Worm (Caenorhabditis elegans) whole organism, L1 larva: ENCODE measurements around the gene sre-15.

Experiments
- C16A3.4 ChIP-seq: fragments of 150-350 bp; optimal IDR thresholded peaks from 2 replicates; lab custom pipeline; 2014; ENCODE audit warnings: missing biosample characterization, missing genetic modification characterization
- F16B12.6 ChIP-seq: fragments of 150-350 bp; optimal IDR thresholded peaks from 2 replicates; lab custom pipeline; 2014; ENCODE audit warnings: missing biosample characterization, missing genetic modification characterization
- Y116A8C.19 ChIP-seq: sonication (generic microtip); optimal IDR thresholded peaks from 2 replicates; lab custom pipeline; 2016; ENCODE audit warnings: missing compliant biosample characterization, missing genetic modification characterization, borderline replicate concordance
- aha-1 ChIP-seq: fragments of 150-350 bp; optimal IDR thresholded peaks from 2 replicates; lab custom pipeline; 2014; ENCODE audit warnings: missing biosample characterization, missing genetic modification characterization
- ama-1 ChIP-seq: fragments of 150-350 bp; optimal IDR thresholded peaks from 2 replicates; lab custom pipeline; 2014
- blmp-1 ChIP-seq: fragments of 150-350 bp; optimal IDR thresholded peaks from 2 replicates; lab custom pipeline; 2014; ENCODE audit warnings: missing biosample characterization, missing genetic modification characterization
- ceh-63 ChIP-seq: fragments of 200-800 bp; sonication (Bioruptor generic); optimal IDR thresholded peaks from 2 replicates; lab custom pipeline; 2018; ENCODE audit warnings: mild to moderate bottlenecking, missing genetic modification characterization, missing compliant biosample characterization
- ceh-8 ChIP-seq: fragments of 200-800 bp; sonication (Bioruptor generic); optimal IDR thresholded peaks from 2 replicates; lab custom pipeline; 2018; ENCODE audit warnings: mild to moderate bottlenecking, missing genetic modification characterization, moderate library complexity, missing compliant biosample characterization
- ces-1 ChIP-seq: fragments of 150-350 bp; optimal IDR thresholded peaks from 2 replicates; lab custom pipeline; 2014; ENCODE audit warnings: missing biosample characterization, missing genetic modification reagents, missing genetic modification characterization
- dsc-1 ChIP-seq: sonication (generic microtip); optimal IDR thresholded peaks from 2 replicates; lab custom pipeline; 2016; ENCODE audit warnings: mild to moderate bottlenecking, missing genetic modification characterization, missing compliant biosample characterization
- efl-1 ChIP-seq, 4 experiments: fragments of 150-350 bp; optimal IDR thresholded peaks in 3 of 4; peaks in 1 of 4; 1 replicate in 1 of 4; 2 replicates in 3 of 4; lab custom pipeline; 2014; ENCODE audit warnings: missing biosample characterization in 2 of 4, missing genetic modification characterization in 2 of 4, missing genetic modification reagents in 2 of 4
- efl-3 ChIP-seq: fragments of 200-800 bp; sonication (Bioruptor generic); optimal IDR thresholded peaks from 2 replicates; lab custom pipeline; 2018; ENCODE audit warnings: mild to moderate bottlenecking, missing genetic modification characterization, missing compliant biosample characterization
- egl-13 ChIP-seq: sonication (generic microtip); optimal IDR thresholded peaks from 2 replicates; lab custom pipeline; 2016; ENCODE audit warnings: missing genotype, missing genetic modification reagents, missing genetic modification characterization, missing compliant biosample characterization
- egl-27 ChIP-seq, 2 experiments: fragments of 150-350 bp in 1 of 2; sonication (generic microtip); optimal IDR thresholded peaks; 3 replicates each; lab custom pipeline; 2017 to 2018; ENCODE audit warnings: missing biosample characterization in 2 of 2, missing genetic modification characterization in 2 of 2, missing genetic modification reagents in 2 of 2
- elt-2 ChIP-seq: sonication (generic microtip); optimal IDR thresholded peaks from 2 replicates; lab custom pipeline; 2016; ENCODE audit warnings: missing genetic modification characterization, mild to moderate bottlenecking, inconsistent platforms, missing compliant biosample characterization, missing genetic modification reagents
- ets-5 ChIP-seq: fragments of 200-800 bp; sonication (Bioruptor generic); IDR thresholded peaks from 2 replicates; pipeline ENCODE4 v1.3.6; 2022; ENCODE audit warnings: missing genetic modification characterization, missing compliant biosample characterization
- fkh-8 ChIP-seq: sonication (generic microtip); optimal IDR thresholded peaks from 2 replicates; lab custom pipeline; 2016; ENCODE audit warnings: mild to moderate bottlenecking, missing genetic modification characterization, missing compliant biosample characterization
- irx-1 ChIP-seq: sonication (generic microtip); optimal IDR thresholded peaks from 2 replicates; lab custom pipeline; 2016; ENCODE audit warnings: missing genetic modification characterization, missing compliant biosample characterization
- isw-1 ChIP-seq: fragments of 200-800 bp; sonication (Bioruptor generic); IDR thresholded peaks from 2 replicates; pipeline ENCODE4 v1.3.6; 2022; ENCODE audit warnings: missing genetic modification characterization, missing compliant biosample characterization
- lin-14 ChIP-seq: fragments of 200-800 bp; sonication (Bioruptor generic); optimal IDR thresholded peaks from 2 replicates; lab custom pipeline; 2018; ENCODE audit warnings: mild to moderate bottlenecking, missing genetic modification characterization, moderate library complexity, missing compliant biosample characterization
- lin-35 ChIP-seq, 2 experiments: fragments of 150-350 bp; optimal IDR thresholded peaks; 2 replicates each; lab custom pipeline; 2014; ENCODE audit warnings: missing biosample characterization in 2 of 2, missing genetic modification characterization in 2 of 2, missing genetic modification reagents in 2 of 2
- lir-3 ChIP-seq: sonication (generic microtip); optimal IDR thresholded peaks from 2 replicates; lab custom pipeline; 2016; ENCODE audit warnings: mild to moderate bottlenecking, missing genetic modification characterization, moderate library complexity, missing compliant biosample characterization; ENCODE audit not compliant: poor library complexity
- lsy-2 ChIP-seq, 2 experiments: fragments of 150-350 bp; optimal IDR thresholded peaks; 2 replicates each; lab custom pipeline; 2014; ENCODE audit warnings: missing biosample characterization in 2 of 2, missing genetic modification characterization in 2 of 2
- mab-9 ChIP-seq: fragments of 200-800 bp; sonication (Bioruptor generic); IDR thresholded peaks from 2 replicates; pipeline ENCODE4 v1.3.6; 2022; ENCODE audit warnings: missing genetic modification reagents, missing genetic modification characterization, missing compliant biosample characterization
- nhr-11 ChIP-seq: fragments of 150-350 bp; optimal IDR thresholded peaks from 2 replicates; lab custom pipeline; 2014; ENCODE audit warnings: missing biosample characterization, missing genetic modification characterization
- nhr-19 ChIP-seq: fragments of 200-800 bp; sonication (Bioruptor generic); conservative IDR thresholded peaks from 2 replicates; pipeline ENCODE4 v1.3.6; 2022; ENCODE audit warnings: missing genetic modification characterization, missing compliant biosample characterization
- nhr-20 ChIP-seq: sonication (generic microtip); optimal IDR thresholded peaks from 2 replicates; lab custom pipeline; 2016; ENCODE audit warnings: mild to moderate bottlenecking, missing genetic modification characterization, missing compliant biosample characterization
- nhr-28 ChIP-seq: fragments of 150-350 bp; optimal IDR thresholded peaks from 2 replicates; lab custom pipeline; 2014; ENCODE audit warnings: missing biosample characterization, missing genetic modification characterization
- nhr-71 ChIP-seq: sonication (generic microtip); optimal IDR thresholded peaks from 2 replicates; lab custom pipeline; 2016; ENCODE audit warnings: mild to moderate bottlenecking, missing genetic modification characterization, moderate library complexity, missing compliant biosample characterization
- nhr-77 ChIP-seq: fragments of 150-350 bp; optimal IDR thresholded peaks from 2 replicates; lab custom pipeline; 2014; ENCODE audit warnings: missing biosample characterization, missing genetic modification characterization
- pag-3 ChIP-seq: sonication (generic microtip); optimal IDR thresholded peaks from 2 replicates; lab custom pipeline; 2017; ENCODE audit warnings: missing genetic modification characterization, mild to moderate bottlenecking, missing compliant biosample characterization, antibody characterized with exemption, borderline replicate concordance; ENCODE audit not compliant: insufficient read depth
- pqm-1 ChIP-seq: sonication (generic microtip); optimal IDR thresholded peaks from 3 replicates; lab custom pipeline; 2017; ENCODE audit warnings: missing biosample characterization, missing genetic modification characterization
- rnt-1 ChIP-seq: sonication (generic microtip); optimal IDR thresholded peaks from 2 replicates; lab custom pipeline; 2016; ENCODE audit warnings: mild to moderate bottlenecking, missing genetic modification characterization, moderate library complexity, missing compliant biosample characterization
- skn-1 ChIP-seq: fragments of 150-350 bp; optimal IDR thresholded peaks from 2 replicates; lab custom pipeline; 2014; ENCODE audit warnings: missing biosample characterization, missing genetic modification characterization
- snu-23 ChIP-seq: sonication (generic microtip); optimal IDR thresholded peaks from 2 replicates; lab custom pipeline; 2016; ENCODE audit warnings: missing genetic modification characterization, missing compliant biosample characterization
- sox-4 ChIP-seq: sonication (generic microtip); optimal IDR thresholded peaks from 2 replicates; lab custom pipeline; 2016; ENCODE audit warnings: missing genetic modification characterization, missing compliant biosample characterization
- sptf-1 ChIP-seq: fragments of 150-350 bp; optimal IDR thresholded peaks from 2 replicates; lab custom pipeline; 2014; ENCODE audit warnings: missing biosample characterization, missing genetic modification characterization
- tbx-2 ChIP-seq: sonication (generic microtip); optimal IDR thresholded peaks from 2 replicates; lab custom pipeline; 2016; ENCODE audit warnings: missing genetic modification characterization, missing compliant biosample characterization
- unc-130 ChIP-seq: fragments of 150-350 bp; optimal IDR thresholded peaks from 2 replicates; lab custom pipeline; 2017; ENCODE audit warnings: missing biosample characterization, missing genetic modification characterization, inconsistent platforms

sre-15 gene

DNA sequence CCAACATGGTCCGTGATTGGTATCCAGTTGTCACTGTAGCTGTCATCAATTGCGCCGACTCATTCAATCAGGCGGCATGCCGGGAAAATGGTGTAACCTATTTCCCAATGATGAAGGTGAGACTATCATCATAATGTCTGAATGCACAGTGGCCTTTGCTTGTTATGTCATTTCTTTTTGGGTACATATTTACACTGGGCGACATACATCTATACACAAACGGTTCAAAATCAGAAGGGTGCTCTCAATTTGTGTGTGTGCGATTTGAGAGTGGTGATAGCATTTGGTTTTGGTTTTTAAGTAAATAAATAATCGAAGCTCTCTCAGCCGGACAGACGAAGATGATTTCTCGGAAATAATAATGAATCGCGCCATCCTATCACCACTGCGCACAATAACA is 40.6 kb downstream of the sre-15 start (continued):
- TF ChIP-seq ces-1 (GFP tag; lab: Kevin White, UChicago), result no peak
- TF ChIP-seq efl-1 (optimal IDR thresholded peaks at IDR 0.05; lab: Kevin White, UChicago), result no peak
- TF ChIP-seq efl-1 (GFP tag; optimal IDR thresholded peaks at IDR 0.05 in 1 of 2; lab: Kevin White, UChicago), result peak in 1 of 2 experiments; percentile 81
- TF ChIP-seq, all 84 proteins: peak for 3

DNA sequence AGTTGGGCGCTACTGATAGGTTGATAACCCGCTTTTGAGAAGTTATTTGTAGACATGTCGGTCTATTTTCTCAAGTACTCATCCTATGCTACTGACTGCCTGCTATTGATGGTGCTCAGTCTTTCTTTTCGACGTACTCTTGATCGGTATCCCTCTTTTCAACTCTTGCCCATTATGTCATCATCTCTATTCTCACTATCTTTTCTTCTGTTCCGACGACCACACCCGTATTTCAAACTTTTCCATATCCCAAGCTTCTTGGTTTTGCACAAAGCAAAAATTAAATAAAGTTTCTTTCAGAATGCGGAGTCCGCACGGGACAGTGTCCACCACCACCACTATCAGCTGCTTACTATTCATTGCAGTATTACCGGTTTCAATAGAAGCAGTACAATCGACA is 41.7 kb downstream of the sre-15 start, which contains the start of gene F35G2.1:
TSS of gene F35G2.1 (plus strand) at position 301 of the 400 bp plus-strand sequence.
- TF ChIP-seq efl-1 (optimal IDR thresholded peaks at IDR 0.05; lab: Kevin White, UChicago) (no peak), efl-1 (GFP tag; optimal IDR thresholded peaks at IDR 0.05 in 1 of 2; lab: Kevin White, UChicago) (peak in 1 of 2 experiments; percentile 20), Y116A8C.19 (tag; lab: Kevin White, UChicago) (no peak)

DNA sequence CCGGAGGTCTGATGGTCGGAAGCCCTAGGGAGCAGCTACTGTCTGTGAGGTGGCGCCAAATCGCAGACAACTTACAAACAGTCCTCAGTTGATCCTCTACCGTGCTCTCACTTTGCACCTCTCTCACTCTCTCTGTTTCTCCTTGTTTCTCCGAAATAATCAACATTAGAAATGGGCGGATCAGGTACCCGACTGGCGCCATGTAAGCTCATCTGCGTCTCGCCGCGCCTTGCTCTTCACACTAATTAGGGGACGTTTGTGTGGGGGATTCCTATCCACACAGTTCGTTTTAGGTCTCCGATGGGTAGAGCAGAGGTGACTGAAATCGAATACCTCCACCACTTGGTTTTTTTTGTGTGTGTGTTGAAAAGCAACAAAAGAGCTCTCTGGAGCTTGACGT is 42.6 kb downstream of the sre-15 start:
- TF ChIP-seq sox-4 (tag; lab: Kevin White, UChicago) (no peak), elt-2 (tag; lab: Kevin White, UChicago) (no peak), dsc-1 (tag; lab: Kevin White, UChicago) (no peak), tbx-2 (peak; percentile 34), efl-1 (optimal IDR thresholded peaks at IDR 0.05; lab: Kevin White, UChicago) (no peak), efl-1 (GFP tag; optimal IDR thresholded peaks at IDR 0.05 in 1 of 2; lab: Kevin White, UChicago) (peak in 1 of 2 experiments; percentile 15), rnt-1 (no peak), nhr-77 (tag; lab: Kevin White, UChicago) (peak; percentile 42), lin-14 (GFP tag; lab: Kevin White, UChicago) (peak; percentile 12)
- TF ChIP-seq, all 84 proteins: peak for 4

DNA sequence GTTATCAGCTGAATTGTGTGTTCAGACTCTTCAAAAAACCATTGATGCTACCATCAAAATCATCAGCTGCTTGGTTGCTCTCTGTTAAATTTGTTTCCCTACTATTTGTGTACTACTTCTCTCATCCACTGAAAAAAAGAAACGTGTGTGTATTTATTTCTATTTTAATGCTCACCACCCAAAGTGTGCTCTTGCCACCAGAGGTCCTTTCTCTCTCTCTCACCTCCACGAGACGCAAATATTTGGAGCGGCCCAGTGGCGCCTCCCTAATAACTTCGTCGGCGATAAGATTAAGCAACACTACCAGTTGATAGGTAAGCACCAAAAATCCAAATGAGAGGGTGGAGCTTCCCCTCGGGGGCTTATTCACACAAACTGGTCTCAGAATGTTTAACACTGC is 43.8 kb downstream of the sre-15 start:
- peak; percentile 18; the same call in 1 of the 2 replicates for TF ChIP-seq nhr-19 (GFP tag; lab: Robert Waterston, UW)
- TF ChIP-seq nhr-77 (tag; lab: Kevin White, UChicago), result peak; percentile 26
- TF ChIP-seq blmp-1 (tag; lab: Kevin White, UChicago), result no peak
- no peak for TF ChIP-seq unc-130
- no peak for TF ChIP-seq efl-1 (optimal IDR thresholded peaks at IDR 0.05; lab: Kevin White, UChicago)
- TF ChIP-seq efl-1 (GFP tag; optimal IDR thresholded peaks at IDR 0.05 in 1 of 2; lab: Kevin White, UChicago), result peak in 1 of 2 experiments; percentile 19
- peak; percentile 17 for TF ChIP-seq nhr-71
- TF ChIP-seq lin-14 (GFP tag; lab: Kevin White, UChicago), result peak; percentile 20
- TF ChIP-seq lir-3 (tag; lab: Kevin White, UChicago), result no peak
- TF ChIP-seq lsy-2 (tag; optimal IDR thresholded peaks at IDR 0.05; lab: Kevin White, UChicago), result peak in 1 of 2 experiments; percentile 27
- TF ChIP-seq tbx-2, result peak; percentile 63

DNA sequence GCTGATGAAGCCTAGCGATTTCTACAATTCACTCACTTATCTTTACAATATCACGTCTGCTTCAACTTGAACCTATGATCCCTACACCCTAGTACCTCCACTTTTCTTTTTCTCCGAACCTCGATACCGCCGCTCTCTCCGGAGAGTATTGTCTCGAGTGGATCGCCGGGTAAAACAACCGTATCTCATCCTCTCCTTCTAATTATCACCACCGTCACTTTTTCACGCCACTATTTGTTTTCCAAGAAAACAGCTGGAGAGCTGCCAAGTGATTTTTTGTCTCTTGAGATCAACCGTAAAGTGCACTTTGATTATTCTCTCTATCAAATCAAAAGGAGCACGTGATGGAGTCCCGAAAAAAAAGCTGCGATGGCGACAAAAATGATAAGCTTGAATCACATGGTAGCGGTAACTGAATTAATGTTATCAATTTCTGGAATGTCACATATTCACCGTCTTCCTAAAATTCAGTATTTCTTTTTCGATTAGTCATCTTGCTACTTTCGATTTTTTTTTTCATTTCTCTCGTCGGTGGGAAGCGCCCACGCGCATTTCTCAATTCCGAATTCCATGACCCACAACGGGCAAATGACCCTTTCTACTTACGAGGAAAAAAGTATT is 45.0 kb downstream of the sre-15 start:
- TF ChIP-seq snu-23, result no peak
- no peak for TF ChIP-seq isw-1 (GFP tag; lab: Robert Waterston, UW)
- no peak; the same call in 1 of the 2 replicates for TF ChIP-seq nhr-19 (GFP tag; lab: Robert Waterston, UW)
- peak; percentile 6 for TF ChIP-seq nhr-71
- TF ChIP-seq egl-27 (tag; optimal IDR thresholded peaks at IDR 0.05; lab: Kevin White, UChicago), result peak in 1 of 2 experiments; percentile 5
- peak; percentile 73 for TF ChIP-seq blmp-1 (tag; lab: Kevin White, UChicago)
- TF ChIP-seq elt-2 (tag; lab: Kevin White, UChicago), result peak; percentile 82
- no peak for TF ChIP-seq egl-13 (tag; lab: Kevin White, UChicago)
- no peak for TF ChIP-seq nhr-20 (tag; lab: Kevin White, UChicago)
- no peak for TF ChIP-seq nhr-28 (tag; lab: Kevin White, UChicago)
- no peak for TF ChIP-seq sptf-1 (tag; lab: Kevin White, UChicago)
- TF ChIP-seq ceh-8 (GFP tag; lab: Kevin White, UChicago), result no peak
- no peak for TF ChIP-seq pqm-1 (tag; lab: Kevin White, UChicago)
- TF ChIP-seq ama-1 (lab: Kevin White, UChicago), result no peak
- TF ChIP-seq tbx-2, result peak; percentile 12
- TF ChIP-seq mab-9 (GFP tag; lab: Robert Waterston, UW), result no peak
- TF ChIP-seq dsc-1 (tag; lab: Kevin White, UChicago), result no peak
- no peak for TF ChIP-seq irx-1 (tag; lab: Kevin White, UChicago)
- TF ChIP-seq ces-1 (GFP tag; lab: Kevin White, UChicago), result no peak
- TF ChIP-seq pag-3 (tag; lab: Kevin White, UChicago), result no peak
- peak in 1 of 2 experiments; percentile 32 for TF ChIP-seq lin-35 (GFP tag; optimal IDR thresholded peaks at IDR 0.05; lab: Kevin White, UChicago)
- TF ChIP-seq unc-130, result no peak
- TF ChIP-seq aha-1 (tag; lab: Kevin White, UChicago), result no peak
- no peak for TF ChIP-seq F16B12.6
- TF ChIP-seq nhr-11, result no peak
- no peak for TF ChIP-seq fkh-8 (tag; lab: Kevin White, UChicago)
- TF ChIP-seq skn-1 (tag; lab: Kevin White, UChicago), result no peak
- no peak for TF ChIP-seq efl-3 (GFP tag; lab: Kevin White, UChicago)
- TF ChIP-seq ets-5, result no peak
- no peak for TF ChIP-seq ceh-63 (GFP tag; lab: Kevin White, UChicago)
- TF ChIP-seq C16A3.4, result no peak
- no peak for TF ChIP-seq efl-1 (optimal IDR thresholded peaks at IDR 0.05; lab: Kevin White, UChicago)
- TF ChIP-seq efl-1 (GFP tag; optimal IDR thresholded peaks at IDR 0.05 in 1 of 2; lab: Kevin White, UChicago), result peak in 1 of 2 experiments; percentile 58
